Fruit fly (Drosophila melanogaster): Measurements from ENCODE around the gene CG33299.

CG33299 gene

dm6 chr2L:9692364-9693348, 36.3 kb downstream of the CG33299 start:
- TF ChIP-seq CTCF (optimal IDR thresholded peaks at IDR 0.05) (no peak), CG8478 (optimal IDR thresholded peaks at IDR 0.05) (no peak)

DNA sequence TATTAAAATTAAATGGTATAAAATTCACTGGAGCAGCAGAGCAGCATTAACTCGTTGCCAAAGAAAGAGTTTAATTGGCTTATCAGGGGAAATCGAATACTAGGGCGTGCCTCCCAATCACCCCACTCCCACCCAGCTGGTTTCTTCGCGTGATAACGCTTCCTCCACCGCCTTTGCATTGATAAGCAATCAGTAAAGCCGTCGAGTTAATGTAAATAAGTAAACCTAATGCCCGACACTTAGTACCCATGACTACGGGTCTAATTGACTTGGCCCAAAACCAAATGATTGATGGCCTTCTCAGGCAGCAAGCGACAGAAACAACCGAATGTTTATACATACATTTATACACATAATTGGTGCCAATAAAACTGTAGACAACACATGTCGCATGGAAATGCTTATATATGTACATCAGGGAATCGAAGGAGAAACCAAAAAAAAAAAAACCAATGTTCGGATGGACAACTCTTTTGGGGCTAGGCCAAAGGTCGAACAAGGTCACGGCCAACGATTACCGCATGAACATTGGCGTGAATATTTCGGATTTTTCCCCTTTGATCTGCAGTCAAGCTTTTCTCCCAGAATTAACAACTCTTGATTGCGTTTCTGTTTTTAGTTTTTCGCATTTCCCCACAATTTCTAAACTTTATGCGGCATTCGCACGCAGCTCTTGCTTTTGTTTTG, 37.7 kb downstream of the CG33299 start:
- TF ChIP-seq CG8478 (optimal IDR thresholded peaks at IDR 0.05), result no peak
- TF ChIP-seq CTCF (optimal IDR thresholded peaks at IDR 0.05), result no peak

- TF ChIP-seq CG8478 (optimal IDR thresholded peaks at IDR 0.05) (no peak), CTCF (optimal IDR thresholded peaks at IDR 0.05) (no peak)
Observed at dm6 chr2L:9695723-9696122, 39.3 kb downstream of the CG33299 start.

DNA sequence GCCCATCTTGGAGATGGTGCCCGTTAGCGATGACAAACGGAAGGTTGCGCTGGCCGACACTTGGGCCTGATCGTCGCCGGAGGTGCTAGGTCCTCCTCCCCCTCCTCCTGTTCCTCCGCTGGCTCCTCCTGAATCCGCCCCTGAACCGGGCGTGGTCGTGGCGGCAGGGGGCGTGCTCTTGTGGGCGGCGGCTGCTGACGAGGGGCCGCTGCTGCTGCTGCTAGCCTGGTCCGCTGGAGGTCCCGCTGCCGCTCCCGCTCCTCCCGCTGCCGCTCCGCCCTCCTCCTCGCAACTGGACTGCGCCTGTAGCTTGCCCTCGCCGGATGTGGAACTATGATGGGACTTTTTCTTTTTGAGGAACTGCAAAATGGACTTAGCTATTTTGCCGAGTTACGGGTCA, 41.2 kb downstream of the CG33299 start:
- no peak for TF ChIP-seq CG8478 (optimal IDR thresholded peaks at IDR 0.05)
- TF ChIP-seq CTCF (optimal IDR thresholded peaks at IDR 0.05), result no peak

DNA sequence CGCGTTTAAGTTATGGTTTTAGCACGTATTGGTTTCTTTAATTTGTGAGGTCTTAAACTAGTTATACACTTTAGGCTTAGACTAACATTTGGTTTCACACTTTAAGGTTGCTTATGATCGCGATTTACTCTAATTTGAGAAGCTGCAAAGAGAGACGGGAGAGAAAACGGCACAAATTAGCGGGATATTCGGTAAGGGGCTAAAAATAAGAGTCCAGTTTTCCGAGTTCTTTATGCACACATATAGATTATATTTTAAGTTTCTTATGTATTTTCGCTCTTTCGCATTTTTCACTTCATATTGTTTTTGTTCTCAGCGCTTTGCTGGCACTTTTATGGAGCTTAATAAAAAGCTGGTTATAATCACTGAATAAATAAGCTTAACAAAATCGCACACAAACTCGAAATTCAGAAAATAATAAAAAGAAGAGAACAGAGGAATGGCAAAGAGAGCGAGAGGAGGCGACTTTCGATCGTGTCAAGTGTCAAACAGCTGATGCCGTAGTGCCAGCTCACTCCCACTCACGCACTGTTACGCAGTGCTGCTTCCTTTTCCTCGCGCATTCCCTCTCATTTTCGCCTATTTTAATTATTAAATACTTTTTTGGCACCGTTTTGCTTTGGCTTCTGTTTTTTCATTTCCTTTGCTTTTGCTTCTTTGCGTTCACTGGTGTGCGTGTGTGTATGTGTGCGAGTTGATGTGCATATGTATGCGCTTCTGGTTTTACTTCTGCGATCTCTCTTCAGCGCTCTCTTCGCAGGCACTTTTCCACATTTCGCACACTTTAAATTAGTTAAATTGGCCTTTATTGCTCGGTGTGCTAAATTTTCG, 41.9 kb downstream of the CG33299 start:
- no peak for TF ChIP-seq CTCF (optimal IDR thresholded peaks at IDR 0.05)
- peak; percentile 3 for TF ChIP-seq CG8478 (optimal IDR thresholded peaks at IDR 0.05)

DNA sequence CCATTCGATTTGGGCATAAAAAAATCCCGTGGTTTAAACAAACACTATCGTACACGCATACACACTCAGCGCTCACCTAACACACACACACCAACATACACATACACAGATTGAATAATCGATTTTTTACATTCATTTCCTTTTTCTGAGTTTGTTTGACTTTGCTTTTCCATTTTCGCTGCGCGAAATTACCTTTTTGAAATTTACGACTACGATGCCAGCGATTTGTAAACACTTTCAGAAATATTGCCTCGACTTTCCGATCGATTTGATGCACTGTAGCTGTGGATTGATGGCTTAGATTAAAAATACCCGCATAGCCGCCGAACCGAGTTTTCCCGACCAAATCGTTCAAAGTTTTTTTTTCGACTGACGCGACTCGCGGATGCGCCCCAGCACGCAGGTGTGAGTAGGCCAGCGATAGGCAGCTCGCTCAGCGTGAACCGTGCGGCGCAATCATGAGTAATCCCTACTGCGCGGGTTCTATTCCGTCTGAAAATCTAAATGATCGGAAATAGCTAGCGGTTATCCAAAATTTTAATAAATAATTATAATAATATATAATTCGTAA, 42.6 kb downstream of the CG33299 start, which contains the start of gene Pka-C1:
Gene Pka-C1 (minus strand): TSS at position 375 of the 571 bp plus-strand sequence.
- TF ChIP-seq CTCF (optimal IDR thresholded peaks at IDR 0.05), result peak in 1 of 2 experiments; percentile 17
- no peak for TF ChIP-seq CG8478 (optimal IDR thresholded peaks at IDR 0.05)

dm6 chr2L:9699615-9700014, 43.2 kb downstream of the CG33299 start, which contains the start of gene hoip:
Gene hoip, plus strand, starts transcription at chr2L:9699791.
- TF ChIP-seq CG8478 (optimal IDR thresholded peaks at IDR 0.05) (no peak), CTCF (optimal IDR thresholded peaks at IDR 0.05) (no peak)

dm6 chr2L:9700454-9700853, 44.1 kb downstream of the CG33299 start, which contains the start of gene pelo:
Gene pelo, plus strand, starts transcription at chr2L:9700810.
- TF ChIP-seq CG8478 (optimal IDR thresholded peaks at IDR 0.05) (no peak), CTCF (optimal IDR thresholded peaks at IDR 0.05) (no peak)

- TF ChIP-seq CG8478 (optimal IDR thresholded peaks at IDR 0.05) (no peak), CTCF (optimal IDR thresholded peaks at IDR 0.05) (no peak)
Observed at dm6 chr2L:9703000-9703399, 46.6 kb downstream of the CG33299 start.

dm6 chr2L:9704343-9704742, 47.9 kb downstream of the CG33299 start:
- TF ChIP-seq CG8478 (optimal IDR thresholded peaks at IDR 0.05), result no peak
- TF ChIP-seq CTCF (optimal IDR thresholded peaks at IDR 0.05), result no peak

DNA sequence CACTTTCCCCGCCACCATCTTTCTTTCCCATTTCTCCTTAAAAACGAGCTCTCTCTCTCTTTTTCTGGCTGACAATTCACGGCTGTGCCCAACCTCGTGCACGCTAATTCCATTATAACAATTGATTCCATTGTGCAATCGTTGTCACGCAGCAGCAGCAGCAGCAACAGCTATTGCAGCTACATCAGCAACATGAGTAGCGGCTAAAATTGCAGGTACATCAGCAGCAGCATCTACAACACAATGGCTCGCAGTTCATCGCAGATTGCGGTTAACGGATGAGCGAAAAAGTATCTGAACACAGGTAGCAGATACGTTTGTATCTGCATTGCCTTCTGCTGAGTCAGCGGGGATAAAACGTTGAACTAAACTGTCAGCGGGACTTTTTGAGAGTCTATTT, 48.9 kb downstream of the CG33299 start:
- no peak for TF ChIP-seq CTCF (optimal IDR thresholded peaks at IDR 0.05)
- no peak for TF ChIP-seq CG8478 (optimal IDR thresholded peaks at IDR 0.05)

- TF ChIP-seq CTCF (optimal IDR thresholded peaks at IDR 0.05) (no peak), CG8478 (optimal IDR thresholded peaks at IDR 0.05) (no peak)
Observed at dm6 chr2L:9705872-9706317, 49.5 kb downstream of the CG33299 start, which contains the start of gene CG31710. Gene CG31710, minus strand, starts transcription at chr2L:9705954.
